Worm (Caenorhabditis elegans) whole organism, late embryonic: Measurements from ENCODE around the gene F02E11.3.

Source experiments
- T23F11.4 ChIP-seq: fragments of 200-800 bp; sonication (Bioruptor generic); optimal IDR thresholded peaks from 2 replicates; lab custom pipeline; 2018; ENCODE audit warnings: mild to moderate bottlenecking, missing genetic modification characterization, missing compliant biosample characterization
- sdc-2 ChIP-seq: sonication (generic microtip); optimal IDR thresholded peaks from 2 replicates; lab custom pipeline; 2016; ENCODE audit warnings: missing genotype, missing genetic modification characterization, missing compliant biosample characterization
- unc-3 ChIP-seq, 2 experiments: fragments of 200-800 bp in 1 of 2; sonication (Bioruptor generic) in 1 of 2; sonication (generic microtip) in 1 of 2; conservative IDR thresholded peaks in 1 of 2; optimal IDR thresholded peaks in 1 of 2; 2 replicates each; pipeline versions ENCODE4 v1.3.6 to Lab custom; 2016 to 2022; ENCODE audit warnings: missing compliant biosample characterization in 2 of 2, missing genetic modification characterization in 2 of 2, missing genetic modification reagents in 1 of 2
- unc-86 ChIP-seq: sonication (generic microtip); optimal IDR thresholded peaks from 2 replicates; lab custom pipeline; 2016; ENCODE audit warnings: missing genetic modification characterization, missing compliant biosample characterization

DNA sequence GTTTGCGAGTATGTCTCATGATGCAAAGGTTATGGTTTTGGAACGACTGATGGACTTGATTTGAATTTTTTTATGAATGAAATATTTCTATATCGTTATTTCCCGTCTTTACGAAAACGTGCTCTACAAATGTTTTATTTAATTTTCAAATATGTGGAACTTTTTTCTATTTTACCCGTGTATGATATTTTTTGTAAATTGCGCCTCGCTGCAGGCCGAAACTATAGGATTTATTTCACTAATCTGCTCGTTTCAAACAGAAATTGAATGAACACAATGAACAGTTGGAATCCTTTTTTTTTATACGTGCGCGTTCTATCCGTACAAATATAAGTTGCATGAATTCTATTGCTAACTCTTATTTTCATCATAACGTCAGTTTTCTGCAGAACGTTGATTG is 23.1 kb upstream of the F02E11.3 start, which contains the start of gene btb-18:
- TF ChIP-seq T23F11.4 (GFP tag; lab: Kevin White, UChicago) = no peak
- TF ChIP-seq sdc-2 (tag; lab: Kevin White, UChicago) = no peak
- no peak for TF ChIP-seq unc-86 (tag; lab: Kevin White, UChicago)
- TF ChIP-seq unc-3 (GFP tag; conservative IDR thresholded peaks at IDR 0.05; lab: Robert Waterston, UW) = no peak
- TF ChIP-seq unc-3 (tag; optimal IDR thresholded peaks at IDR 0.05; lab: Kevin White, UChicago) = no peak
